Worm (Caenorhabditis elegans): ENCODE results near the gene Y40A1A.2.
"Not testable (repeated sequence)": the region's sequence is repeated elsewhere in the genome, so short reads cannot be mapped to it uniquely, and the experiment has no call there.

Gene Y40A1A.2

DNA sequence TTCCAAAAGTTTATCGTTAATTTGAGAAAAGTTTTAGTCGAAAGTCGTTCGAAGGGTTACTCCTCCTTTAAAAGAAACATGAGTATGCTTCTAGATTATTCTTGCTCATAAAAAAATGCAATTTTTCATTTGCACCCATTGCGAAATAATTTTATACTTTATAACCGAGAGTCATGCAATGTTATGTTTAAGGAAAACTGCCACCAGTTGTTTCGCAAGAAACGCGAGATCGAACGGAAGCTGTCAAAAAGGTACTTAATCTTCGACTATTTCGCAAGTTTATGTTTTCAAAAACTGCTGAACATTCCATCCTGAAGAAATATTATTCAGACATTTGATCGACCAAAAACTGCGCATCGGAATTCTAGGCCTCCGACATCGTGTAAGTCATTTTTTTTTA is 23.4 kb downstream of the Y40A1A.2 start:
- TF ChIP-seq nhr-23 (tag; optimal IDR thresholded peaks at IDR 0.05) = no peak
- TF ChIP-seq nhr-237 (tag; optimal IDR thresholded peaks at IDR 0.05) = no peak

DNA sequence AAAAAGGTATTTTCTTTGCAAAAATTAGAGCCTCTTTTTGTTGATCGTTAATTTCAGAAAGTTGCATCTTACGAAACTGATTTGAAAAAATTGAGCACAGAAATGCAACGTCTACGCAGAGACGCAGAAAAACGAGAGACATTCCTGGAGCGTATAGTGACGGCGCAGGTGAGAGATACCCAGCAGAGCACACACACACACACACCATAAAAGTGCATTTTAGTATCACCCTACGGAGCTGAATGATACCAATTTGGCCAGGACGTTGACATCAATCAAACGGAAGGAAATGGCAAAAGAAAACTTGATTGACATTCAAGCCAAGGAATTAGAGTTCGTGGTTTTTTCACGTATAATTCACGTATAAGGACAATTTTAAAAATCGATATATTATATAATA is 24.0 kb downstream of the Y40A1A.2 start:
- TF ChIP-seq ceh-16 (tag; optimal IDR thresholded peaks at IDR 0.05) (no peak), elt-2 (tag; optimal IDR thresholded peaks at IDR 0.05) (peak; percentile 85), fos-1 (tag; optimal IDR thresholded peaks at IDR 0.05) (no peak), pha-4 (tag; optimal IDR thresholded peaks at IDR 0.05) (peak; percentile 20), pqm-1 (tag; optimal IDR thresholded peaks at IDR 0.05) (peak; percentile 76), jun-1 (tag; optimal IDR thresholded peaks at IDR 0.05) (peak; percentile 42)

DNA sequence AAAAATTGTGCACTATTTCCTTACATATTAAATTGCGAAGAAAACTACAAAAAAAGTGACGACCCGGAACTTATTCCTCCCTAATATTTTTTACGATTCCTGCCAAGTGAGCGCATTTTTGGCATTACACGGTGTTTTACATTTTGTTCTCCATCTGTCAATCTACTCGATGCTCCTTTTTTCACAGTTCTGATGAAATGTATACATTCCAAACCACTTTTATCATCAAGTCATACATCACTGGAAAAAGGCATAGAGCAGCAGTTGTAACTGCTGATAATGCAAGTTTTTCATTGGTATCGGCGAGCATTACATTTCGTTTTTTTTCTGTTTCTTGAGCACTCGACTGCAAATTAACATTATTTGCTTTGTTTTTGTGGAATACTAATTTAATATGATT is 27.7 kb downstream of the Y40A1A.2 start:
- no peak for TF ChIP-seq lsy-12 (tag; optimal IDR thresholded peaks at IDR 0.05)
- no peak for TF ChIP-seq nhr-12 (tag; optimal IDR thresholded peaks at IDR 0.05)
- TF ChIP-seq ceh-16 (tag; optimal IDR thresholded peaks at IDR 0.05) = no peak
- no peak for TF ChIP-seq snpc-4 (tag; optimal IDR thresholded peaks at IDR 0.05)
- TF ChIP-seq ztf-11 (tag; optimal IDR thresholded peaks at IDR 0.05) = no peak
- no peak for TF ChIP-seq lin-39 (tag; optimal IDR thresholded peaks at IDR 0.05)
- peak; percentile 74 for TF ChIP-seq elt-2 (tag; optimal IDR thresholded peaks at IDR 0.05)
- no peak for TF ChIP-seq nhr-23 (tag; optimal IDR thresholded peaks at IDR 0.05)
- TF ChIP-seq pqm-1 (tag; optimal IDR thresholded peaks at IDR 0.05) = peak; percentile 52
- no peak for TF ChIP-seq jun-1 (tag; optimal IDR thresholded peaks at IDR 0.05)

ce11 chrX:2018848-2019247 is 28.3 kb downstream of the Y40A1A.2 start, which contains the start of gene Y102A11A.3:
Gene Y102A11A.3, plus strand, starts transcription at chrX:2019148.
- TF ChIP-seq mml-1 (tag; optimal IDR thresholded peaks at IDR 0.05) (no peak), unc-62 (GFP tag; optimal IDR thresholded peaks at IDR 0.05) (no peak), ztf-11 (tag; optimal IDR thresholded peaks at IDR 0.05) (no peak), elt-3 (tag; optimal IDR thresholded peaks at IDR 0.05) (no peak), fkh-10 (GFP tag; optimal IDR thresholded peaks at IDR 0.05) (no peak), egl-27 (tag; optimal IDR thresholded peaks at IDR 0.05) (no peak), zag-1 (tag; optimal IDR thresholded peaks at IDR 0.05) (no peak), ceh-28 (tag; optimal IDR thresholded peaks at IDR 0.05) (no peak), lin-15B (tag; optimal IDR thresholded peaks at IDR 0.05) (no peak), nhr-76 (tag; optimal IDR thresholded peaks at IDR 0.05) (no peak), aly-2 (tag; optimal IDR thresholded peaks at IDR 0.05) (no peak)

DNA sequence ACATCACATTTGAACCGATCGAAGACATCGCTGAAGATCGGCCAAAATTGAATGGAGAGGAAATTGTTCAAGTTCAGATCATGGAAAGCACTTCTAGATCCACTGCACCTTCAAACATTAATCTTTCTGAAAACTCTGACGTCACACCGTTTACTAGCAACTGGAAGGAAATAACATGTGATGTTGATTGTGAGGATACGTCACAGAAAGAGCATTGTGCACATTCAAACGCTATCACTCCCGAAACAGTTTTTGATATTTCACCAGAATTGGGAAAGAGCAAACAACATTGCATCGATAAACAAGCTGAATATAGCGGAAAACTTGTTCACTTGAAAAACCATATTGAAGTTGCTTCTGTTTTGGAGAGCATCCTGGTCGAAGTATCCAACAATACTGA is 31.0 kb downstream of the Y40A1A.2 start:
- TF ChIP-seq lsy-12 (tag; optimal IDR thresholded peaks at IDR 0.05) (no peak), hmg-11 (tag; optimal IDR thresholded peaks at IDR 0.05) (no peak), zag-1 (tag; optimal IDR thresholded peaks at IDR 0.05) (no peak), pqm-1 (tag; optimal IDR thresholded peaks at IDR 0.05) (peak; percentile 34), pha-4 (tag; optimal IDR thresholded peaks at IDR 0.05) (peak; percentile 24), elt-2 (tag; optimal IDR thresholded peaks at IDR 0.05) (peak; percentile 46)

DNA sequence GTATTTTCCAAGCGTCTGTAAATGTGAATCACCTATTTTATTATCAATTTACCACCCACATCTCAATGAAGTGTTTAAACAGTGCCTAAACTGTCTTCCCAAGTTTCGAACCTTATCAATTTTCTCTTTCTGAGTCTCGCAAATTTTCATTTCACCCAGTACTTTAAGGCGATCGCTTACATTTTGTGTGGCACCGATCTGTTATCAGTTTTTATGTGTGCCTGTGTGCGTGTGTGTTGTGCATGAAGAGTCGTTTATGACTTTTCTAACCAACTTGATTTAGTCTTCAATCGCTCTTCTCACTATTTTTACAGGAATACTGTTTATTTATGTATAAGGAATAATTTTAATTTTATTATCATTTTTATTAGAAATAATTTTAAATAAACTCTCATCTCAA is 34.9 kb downstream of the Y40A1A.2 start:
- peak; percentile 8 for TF ChIP-seq pqm-1 (tag; optimal IDR thresholded peaks at IDR 0.05)
- TF ChIP-seq elt-2 (tag; optimal IDR thresholded peaks at IDR 0.05) = peak; percentile 72

ce11 chrX:2026342-2026741 is 35.8 kb downstream of the Y40A1A.2 start, which contains the start of gene Y102A11A.2:
Gene Y102A11A.2, plus strand, starts transcription at chrX:2026642.
- not testable (repeated sequence) for TF ChIP-seq elt-1 (tag; optimal IDR thresholded peaks at IDR 0.05); unc-62 (GFP tag; optimal IDR thresholded peaks at IDR 0.05); lsy-12 (tag; optimal IDR thresholded peaks at IDR 0.05)

DNA sequence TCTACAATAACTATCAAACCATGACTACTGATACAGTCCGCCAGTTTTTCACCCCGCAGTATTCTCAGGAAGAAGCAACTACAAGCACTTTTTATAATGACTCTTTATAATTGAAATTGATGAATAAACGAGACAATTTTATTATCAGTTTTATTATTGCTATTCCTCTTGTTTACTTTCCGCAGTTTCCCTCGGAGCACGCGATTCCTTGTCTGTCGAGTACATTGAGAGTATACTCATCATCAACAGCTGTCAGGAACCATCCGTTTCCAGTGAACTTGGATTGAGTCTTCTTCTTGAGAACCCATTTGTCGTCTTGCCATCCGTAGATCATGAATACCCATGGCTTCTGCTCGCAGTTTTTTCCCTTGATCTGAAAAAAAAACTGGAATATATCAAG is 40.3 kb downstream of the Y40A1A.2 start:
- TF ChIP-seq snpc-4 (tag; optimal IDR thresholded peaks at IDR 0.05) (no peak), elt-3 (tag; optimal IDR thresholded peaks at IDR 0.05) (no peak), nhr-43 (tag; optimal IDR thresholded peaks at IDR 0.05; ENCODE audit: poor library complexity, severe bottlenecking) (no peak), zag-1 (tag; optimal IDR thresholded peaks at IDR 0.05) (no peak), pqm-1 (tag; optimal IDR thresholded peaks at IDR 0.05) (peak; percentile 42), elt-1 (tag; optimal IDR thresholded peaks at IDR 0.05) (no peak), elt-2 (tag; optimal IDR thresholded peaks at IDR 0.05) (peak; percentile 29), pha-4 (tag; optimal IDR thresholded peaks at IDR 0.05) (peak; percentile 51), egl-27 (tag; optimal IDR thresholded peaks at IDR 0.05) (no peak)

Data from whole organism, L3 larva.